Fruit fly (Drosophila melanogaster) whole organism, wandering third instar larva: ENCODE data around the gene santa-maria.
A peak's percentile ranks its signal among the peaks of the same experiment; 100 is the strongest.

Source experiments
- CG32264 ChIP-seq: fragments of 200-800 bp; sonication (Bioruptor generic); optimal IDR thresholded peaks from 2 replicates; lab custom pipeline; 2016; ENCODE audit warnings: missing biosample characterization, missing genetic modification characterization
- CrebA ChIP-seq: fragments of 200-800 bp; sonication (Bioruptor generic); optimal IDR thresholded peaks from 2 replicates; lab custom pipeline; 2016; ENCODE audit warnings: missing biosample characterization, mild to moderate bottlenecking, missing genetic modification characterization, borderline replicate concordance
- Dfd ChIP-seq: fragments of >200 bp; optimal IDR thresholded peaks from 2 replicates; lab custom pipeline; 2017; ENCODE audit warnings: missing biosample characterization, missing genetic modification characterization
- Dif ChIP-seq: fragments of 200-275, 200-300 bp; sonication (Bioruptor generic); optimal IDR thresholded peaks from 2 replicates; lab custom pipeline; 2018; ENCODE audit warnings: missing biosample characterization, missing genetic modification characterization; ENCODE audit not compliant: partially characterized antibody
- GATAd ChIP-seq: sonication (Bioruptor generic); optimal IDR thresholded peaks from 2 replicates; lab custom pipeline; 2016; ENCODE audit warnings: missing biosample characterization, missing genetic modification characterization
- HLH106 ChIP-seq: fragments of 200-800 bp; optimal IDR thresholded peaks from 3 replicates; lab custom pipeline; 2019; ENCODE audit warnings: missing biosample characterization, mild to moderate bottlenecking, missing genetic modification characterization, moderate library complexity
- Hnf4 ChIP-seq: fragments of 200-800 bp; sonication (Bioruptor generic); optimal IDR thresholded peaks from 2 replicates; lab custom pipeline; 2016; ENCODE audit warnings: missing biosample characterization, mild to moderate bottlenecking, missing genetic modification characterization
- Hr83 ChIP-seq: fragments of 200-300 bp; sonication (Bioruptor generic); optimal IDR thresholded peaks from 2 replicates; lab custom pipeline; 2016; ENCODE audit warnings: missing biosample characterization, mild to moderate bottlenecking, missing genetic modification characterization, moderate library complexity; ENCODE audit not compliant: poor library complexity, severe bottlenecking
- Jra ChIP-seq: sonication (Bioruptor generic); optimal IDR thresholded peaks from 2 replicates; lab custom pipeline; 2016; ENCODE audit warnings: missing biosample characterization, missing genetic modification characterization
- Myc ChIP-seq: fragments of >200 bp; optimal IDR thresholded peaks from 2 replicates; lab custom pipeline; 2017
- N ChIP-seq: fragments of >200 bp; optimal IDR thresholded peaks from 2 replicates; lab custom pipeline; 2018; ENCODE audit warnings: missing biosample characterization, missing external identifiers, missing genetic modification characterization
- OdsH ChIP-seq: fragments of 200-800 bp; sonication (Bioruptor generic); optimal IDR thresholded peaks from 2 replicates; lab custom pipeline; 2016; ENCODE audit warnings: missing biosample characterization, mild to moderate bottlenecking, missing genetic modification characterization
- Rel ChIP-seq, 2 experiments: fragments of 200-800 bp; sonication (Bioruptor generic) in 1 of 2; optimal IDR thresholded peaks; 2 replicates in 1 of 2; 3 replicates in 1 of 2; lab custom pipeline; 2016 to 2019; ENCODE audit warnings: mild to moderate bottlenecking in 2 of 2, missing biosample characterization in 2 of 2, missing genetic modification characterization in 2 of 2, moderate library complexity in 1 of 2
- Sp1 ChIP-seq: fragments of 200-800 bp; sonication (Bioruptor generic); optimal IDR thresholded peaks from 3 replicates; lab custom pipeline; 2019; ENCODE audit warnings: missing biosample characterization, mild to moderate bottlenecking, missing genetic modification characterization, moderate library complexity
- Vsx2 ChIP-seq: fragments of 200-300, 225-300 bp; sonication (Bioruptor generic); optimal IDR thresholded peaks from 2 replicates; lab custom pipeline; 2018; ENCODE audit warnings: missing biosample characterization, missing genetic modification characterization; ENCODE audit not compliant: partially characterized antibody
- br ChIP-seq: fragments of 200-800 bp; sonication (Bioruptor generic); optimal IDR thresholded peaks from 2 replicates; lab custom pipeline; 2016; ENCODE audit warnings: missing biosample characterization, missing genetic modification characterization
- brk ChIP-seq: fragments of 200-800 bp; sonication (Bioruptor generic); optimal IDR thresholded peaks from 2 replicates; lab custom pipeline; 2016; ENCODE audit warnings: missing biosample characterization, mild to moderate bottlenecking, missing genetic modification characterization
- dl ChIP-seq, 2 experiments: fragments of 175-275, 200-275 bp in 1 of 2; fragments of 200-275 bp in 1 of 2; sonication (Bioruptor generic); optimal IDR thresholded peaks; lab custom pipeline; 2018; ENCODE audit warnings: mild to moderate bottlenecking in 2 of 2, missing biosample characterization in 2 of 2, missing genetic modification characterization in 2 of 2, moderate library complexity in 2 of 2; ENCODE audit not compliant: partially characterized antibody in 2 of 2, insufficient read depth in 1 of 2
- dmrt93B ChIP-seq: fragments of 200-800 bp; sonication (Bioruptor generic); optimal IDR thresholded peaks from 2 replicates; lab custom pipeline; 2018; ENCODE audit warnings: missing biosample characterization, mild to moderate bottlenecking, missing genetic modification characterization
- dsf ChIP-seq: sonication (Bioruptor generic); optimal IDR thresholded peaks from 2 replicates; lab custom pipeline; 2016; ENCODE audit warnings: missing biosample characterization, missing genetic modification characterization, borderline replicate concordance
- ey ChIP-seq: fragments of 200-800 bp; sonication (Bioruptor generic); optimal IDR thresholded peaks from 2 replicates; lab custom pipeline; 2016; ENCODE audit warnings: missing biosample characterization, missing genetic modification characterization
- foxo ChIP-seq, 2 experiments: fragments of 200-800 bp; sonication (Bioruptor generic); optimal IDR thresholded peaks; 2 replicates in 1 of 2; 3 replicates in 1 of 2; lab custom pipeline; 2016 to 2017; ENCODE audit warnings: missing biosample characterization in 2 of 2, missing genetic modification characterization in 2 of 2
- fru ChIP-seq: fragments of 200-800 bp; sonication (Bioruptor generic); optimal IDR thresholded peaks from 3 replicates; lab custom pipeline; 2016; ENCODE audit warnings: missing biosample characterization, mild to moderate bottlenecking, missing genetic modification characterization
- h ChIP-seq: fragments of 200-800 bp; sonication (Bioruptor generic); optimal IDR thresholded peaks from 3 replicates; lab custom pipeline; 2016; ENCODE audit warnings: missing biosample characterization, mild to moderate bottlenecking, missing genetic modification characterization
- jim ChIP-seq: fragments of 175-275, 200-325 bp; sonication (Bioruptor generic); optimal IDR thresholded peaks from 2 replicates; lab custom pipeline; 2016; ENCODE audit warnings: missing biosample characterization, mild to moderate bottlenecking, missing genetic modification characterization
- psq ChIP-seq: fragments of 200-800 bp; sonication (Bioruptor generic); optimal IDR thresholded peaks from 3 replicates; lab custom pipeline; 2017; ENCODE audit warnings: missing biosample characterization, mild to moderate bottlenecking, missing genetic modification characterization, moderate library complexity
- rgr ChIP-seq: fragments of 200-800 bp; sonication (Bioruptor generic); optimal IDR thresholded peaks from 3 replicates; lab custom pipeline; 2016; ENCODE audit warnings: missing biosample characterization, mild to moderate bottlenecking, missing genetic modification characterization
- sage ChIP-seq: fragments of 200-800 bp; sonication (Bioruptor generic); optimal IDR thresholded peaks from 2 replicates; lab custom pipeline; 2016; ENCODE audit warnings: missing biosample characterization, mild to moderate bottlenecking, missing genetic modification characterization
- sv ChIP-seq: fragments of 200-800 bp; sonication (Bioruptor generic); optimal IDR thresholded peaks from 3 replicates; lab custom pipeline; 2016; ENCODE audit warnings: missing biosample characterization, missing genetic modification characterization
- tai ChIP-seq: sonication (Bioruptor generic); optimal IDR thresholded peaks from 2 replicates; lab custom pipeline; 2016; ENCODE audit warnings: missing biosample characterization, missing genetic modification characterization
- woc ChIP-seq: sonication (Bioruptor generic); optimal IDR thresholded peaks from 2 replicates; lab custom pipeline; 2016; ENCODE audit warnings: missing biosample characterization, mild to moderate bottlenecking, missing genetic modification characterization

Gene santa-maria

DNA sequence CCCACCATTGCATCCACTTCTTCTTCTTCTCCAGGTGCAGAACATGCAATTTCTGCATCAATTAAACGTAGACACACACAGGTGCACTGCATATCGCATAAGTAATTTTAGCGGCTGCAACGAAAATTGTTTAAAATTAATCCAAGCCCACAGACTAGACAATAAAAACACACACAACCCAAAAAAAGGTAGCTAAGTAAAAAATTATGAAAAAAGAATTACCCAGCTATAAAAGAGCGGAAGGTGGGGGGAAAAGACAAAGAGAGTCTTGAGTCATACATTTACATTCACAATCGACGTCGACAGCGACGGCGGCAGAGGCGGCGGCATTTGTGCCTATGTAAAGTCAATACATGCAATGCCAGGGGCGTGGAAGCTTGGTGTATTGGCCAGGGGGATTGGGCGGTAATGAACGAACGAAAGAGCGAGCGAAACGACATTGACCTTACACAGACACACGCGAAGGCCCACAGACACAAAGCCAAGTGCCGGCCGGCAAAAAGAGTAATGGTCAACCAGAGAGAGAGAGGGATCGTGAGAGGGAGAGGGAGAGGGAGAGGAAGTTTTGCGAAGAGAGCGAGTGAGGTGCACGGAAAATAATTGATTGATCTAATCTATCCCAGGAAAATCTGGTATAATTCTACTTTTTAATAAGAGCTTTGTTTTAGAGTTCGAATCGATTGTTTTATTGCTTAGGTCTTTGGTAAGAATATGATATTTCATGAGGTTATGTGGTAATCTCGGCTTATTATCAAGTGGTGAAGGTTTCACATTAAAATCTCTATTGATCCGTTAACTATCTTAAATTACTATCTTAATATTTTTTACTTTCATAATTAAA lies 32.7 kb downstream of the santa-maria start:
- TF ChIP-seq Vsx2 (GFP tag; lab: Kevin White, UChicago) (no peak), Jra (GFP tag; lab: Kevin White, UChicago) (peak; percentile 87), Rel (GFP tag; optimal IDR thresholded peaks at IDR 0.05; lab: Kevin White, UChicago) (no peak), Rel (tag; optimal IDR thresholded peaks at IDR 0.05; lab: Kevin White, UChicago) (peak; percentile 45), rgr (GFP tag; lab: Kevin White, UChicago) (peak; percentile 74), Sp1 (GFP tag; lab: Kevin White, UChicago) (peak; percentile 89), psq (GFP tag; lab: Kevin White, UChicago) (peak; percentile 72), OdsH (GFP tag; lab: Kevin White, UChicago) (peak; percentile 83), Hnf4 (peak; percentile 2), woc (GFP tag; lab: Kevin White, UChicago) (peak; percentile 49), dsf (GFP tag; lab: Kevin White, UChicago) (no peak), Dif (GFP tag; lab: Kevin White, UChicago) (peak; percentile 89), br (peak; percentile 44), foxo (GFP tag; optimal IDR thresholded peaks at IDR 0.05; lab: Kevin White, UChicago) (peak in 1 of 2 experiments; percentile 82), sv (no peak), fru (GFP tag; lab: Kevin White, UChicago) (peak; percentile 72), sage (GFP tag; lab: Kevin White, UChicago) (peak; percentile 59), dmrt93B (GFP tag; lab: Kevin White, UChicago) (peak; percentile 71), h (GFP tag; lab: Kevin White, UChicago) (peak; percentile 73), brk (GFP tag; lab: Kevin White, UChicago) (peak; percentile 6), ey (GFP tag; lab: Kevin White, UChicago) (peak; percentile 68), CrebA (GFP tag; lab: Kevin White, UChicago) (no peak), tai (GFP tag; lab: Kevin White, UChicago) (peak; percentile 21), HLH106 (peak; percentile 78), dl (GFP tag; optimal IDR thresholded peaks at IDR 0.05; lab: Kevin White, UChicago; ENCODE audit: insufficient read depth in 1 of 2, partially characterized antibody in 2 of 2) (peak in 1 of 2 experiments; percentile 60), jim (no peak), Hr83 (GFP tag; lab: Kevin White, UChicago) (peak; percentile 76)

- TF ChIP-seq foxo (GFP tag; optimal IDR thresholded peaks at IDR 0.05; lab: Kevin White, UChicago) (peak in 1 of 2 experiments; percentile 44), Rel (GFP tag; optimal IDR thresholded peaks at IDR 0.05; lab: Kevin White, UChicago) (no peak), Rel (tag; optimal IDR thresholded peaks at IDR 0.05; lab: Kevin White, UChicago) (peak; percentile 15), N (no peak), Dif (GFP tag; lab: Kevin White, UChicago) (no peak), Sp1 (GFP tag; lab: Kevin White, UChicago) (peak; percentile 50), CG32264 (GFP tag; lab: Kevin White, UChicago) (no peak), fru (GFP tag; lab: Kevin White, UChicago) (peak; percentile 25), OdsH (GFP tag; lab: Kevin White, UChicago) (no peak), sage (GFP tag; lab: Kevin White, UChicago) (no peak), Hnf4 (peak; percentile 40), CrebA (GFP tag; lab: Kevin White, UChicago) (no peak), dl (GFP tag; optimal IDR thresholded peaks at IDR 0.05; lab: Kevin White, UChicago; ENCODE audit: insufficient read depth in 1 of 2, partially characterized antibody in 2 of 2) (no peak), rgr (GFP tag; lab: Kevin White, UChicago) (peak; percentile 57), br (peak; percentile 19), brk (GFP tag; lab: Kevin White, UChicago) (peak; percentile 49), Myc (lab: Kevin White, UChicago) (no peak), ey (GFP tag; lab: Kevin White, UChicago) (peak; percentile 51), h (GFP tag; lab: Kevin White, UChicago) (peak; percentile 41), woc (GFP tag; lab: Kevin White, UChicago) (peak; percentile 79), tai (GFP tag; lab: Kevin White, UChicago) (peak; percentile 70), Dfd (no peak), HLH106 (peak; percentile 54), Hr83 (GFP tag; lab: Kevin White, UChicago) (peak; percentile 80), dmrt93B (GFP tag; lab: Kevin White, UChicago) (peak; percentile 25), GATAd (no peak)
These were observed 39.0 kb downstream of the santa-maria start, which contains the start of gene chm for dm6 chr2L:7411947-7412621. TSS of gene chm (plus strand) at chr2L:7412417.
